Worm (Caenorhabditis elegans) whole organism, young adult: ENCODE measurements around the gene pqn-36.

Experiments used
- B0019.2 ChIP-seq: fragments of 200-800 bp; sonication (Bioruptor generic); conservative IDR thresholded peaks from 2 replicates; pipeline ENCODE4 v1.3.6; 2022; ENCODE audit warnings: missing genetic modification reagents, missing genetic modification characterization, missing compliant biosample characterization
- B0035.1 ChIP-seq: sonication (generic microtip); optimal IDR thresholded peaks from 2 replicates; lab custom pipeline; 2016; ENCODE audit warnings: missing genetic modification characterization, mild to moderate bottlenecking, missing compliant biosample characterization, missing genotype, missing genetic modification reagents
- B0336.3 ChIP-seq: fragments of 200-800 bp; sonication (Bioruptor generic); IDR thresholded peaks from 2 replicates; pipeline ENCODE4 v1.3.6; 2022; ENCODE audit warnings: missing genetic modification characterization, missing compliant biosample characterization
- C06A6.2 ChIP-seq: fragments of 200-800 bp; sonication (Bioruptor generic); conservative IDR thresholded peaks from 2 replicates; pipeline ENCODE4 v1.3.6; 2022; ENCODE audit warnings: missing genetic modification characterization, missing compliant biosample characterization
- C17E4.6 ChIP-seq: fragments of 200-800 bp; sonication (Bioruptor generic); IDR thresholded peaks from 2 replicates; pipeline ENCODE4 v1.3.6; 2022; ENCODE audit warnings: missing genetic modification reagents, missing genetic modification characterization, missing compliant biosample characterization
- F23B12.7 ChIP-seq: sonication (generic microtip); optimal IDR thresholded peaks from 2 replicates; lab custom pipeline; 2017; ENCODE audit warnings: missing genetic modification characterization, mild to moderate bottlenecking, missing compliant biosample characterization, antibody characterized with exemption, moderate library complexity; ENCODE audit not compliant: insufficient read depth
- F37B4.10 ChIP-seq: fragments of 200-800 bp; sonication (Bioruptor generic); IDR thresholded peaks from 2 replicates; pipeline ENCODE4 v1.3.6; 2022; ENCODE audit warnings: missing genetic modification characterization, missing compliant biosample characterization
- F39B2.1 ChIP-seq: fragments of 200-800 bp; sonication (Bioruptor generic); IDR thresholded peaks from 2 replicates; pipeline ENCODE4 v1.3.6; 2022; ENCODE audit warnings: missing genetic modification reagents, missing genetic modification characterization, missing compliant biosample characterization
- T26A5.8 ChIP-seq: sonication (generic microtip); optimal IDR thresholded peaks from 2 replicates; lab custom pipeline; 2016; ENCODE audit warnings: missing genetic modification characterization, missing compliant biosample characterization
- ama-1 ChIP-seq, 3 experiments: fragments of 150-350 bp in 1 of 3; sonication (generic microtip) in 2 of 3; optimal IDR thresholded peaks; 2 replicates each; lab custom pipeline; 2014 to 2018; ENCODE audit warnings: missing biosample characterization in 2 of 3, missing genetic modification characterization in 2 of 3, missing genetic modification reagents in 2 of 3
- aptf-3 ChIP-seq: fragments of 200-800 bp; sonication (Bioruptor generic); IDR thresholded peaks from 2 replicates; pipeline ENCODE4 v1.3.6; 2022; ENCODE audit warnings: missing genetic modification characterization, missing compliant biosample characterization
- attf-5 ChIP-seq: fragments of 200-800 bp; sonication (Bioruptor generic); optimal IDR thresholded peaks from 2 replicates; lab custom pipeline; 2018; ENCODE audit warnings: mild to moderate bottlenecking, missing genetic modification characterization, missing compliant biosample characterization
- cebp-1 ChIP-seq, 2 experiments: fragments of 200-800 bp in 1 of 2; sonication (Bioruptor generic) in 1 of 2; sonication (generic microtip) in 1 of 2; IDR thresholded peaks in 1 of 2; optimal IDR thresholded peaks in 1 of 2; 2 replicates each; pipeline versions ENCODE4 v1.3.6 to Lab custom; 2017 to 2022; ENCODE audit warnings: missing compliant biosample characterization in 2 of 2, missing genetic modification characterization in 2 of 2, mild to moderate bottlenecking in 1 of 2, missing genetic modification reagents in 1 of 2, moderate library complexity in 1 of 2
- cebp-2 ChIP-seq: fragments of 200-800 bp; sonication (Bioruptor generic); IDR thresholded peaks from 2 replicates; pipeline ENCODE4 v1.3.6; 2022; ENCODE audit warnings: missing genetic modification characterization, missing compliant biosample characterization
- die-1 ChIP-seq: sonication (generic microtip); optimal IDR thresholded peaks from 2 replicates; lab custom pipeline; 2016; ENCODE audit warnings: missing genotype, mild to moderate bottlenecking, missing genetic modification characterization, missing compliant biosample characterization
- dox-1 ChIP-seq: fragments of 200-800 bp; sonication (Bioruptor generic); IDR thresholded peaks from 2 replicates; pipeline ENCODE4 v1.3.6; 2022; ENCODE audit warnings: missing genetic modification reagents, missing genetic modification characterization, missing compliant biosample characterization
- dpff-1 ChIP-seq: sonication (generic microtip); optimal IDR thresholded peaks from 2 replicates; lab custom pipeline; 2017; ENCODE audit warnings: mild to moderate bottlenecking, missing genetic modification characterization, missing compliant biosample characterization
- egl-44 ChIP-seq: fragments of 200-800 bp; sonication (Bioruptor generic); IDR thresholded peaks from 2 replicates; pipeline ENCODE4 v1.3.6; 2022; ENCODE audit warnings: missing genetic modification reagents, missing genetic modification characterization, missing compliant biosample characterization
- egrh-3 ChIP-seq: fragments of 200-800 bp; sonication (Bioruptor generic); IDR thresholded peaks from 2 replicates; pipeline ENCODE4 v1.3.6; 2022; ENCODE audit warnings: missing genetic modification reagents, missing genetic modification characterization, missing compliant biosample characterization
- ekl-4 ChIP-seq: fragments of 200-800 bp; sonication (Bioruptor generic); IDR thresholded peaks from 2 replicates; pipeline ENCODE4 v1.3.6; 2022; ENCODE audit warnings: missing genetic modification reagents, missing genetic modification characterization, missing compliant biosample characterization
- him-1 ChIP-seq: sonication (generic microtip); optimal IDR thresholded peaks from 2 replicates; lab custom pipeline; 2016; ENCODE audit warnings: missing genotype, missing genetic modification reagents, missing genetic modification characterization, missing compliant biosample characterization
- hmg-1.2 ChIP-seq: fragments of 200-800 bp; sonication (Bioruptor generic); IDR thresholded peaks from 2 replicates; pipeline ENCODE4 v1.3.6; 2022; ENCODE audit warnings: missing genetic modification reagents, missing genetic modification characterization, missing compliant biosample characterization
- hmg-20 ChIP-seq: fragments of 200-800 bp; sonication (Bioruptor generic); IDR thresholded peaks from 2 replicates; pipeline ENCODE4 v1.3.6; 2022; ENCODE audit warnings: missing genetic modification reagents, missing genetic modification characterization, missing compliant biosample characterization
- let-607 ChIP-seq, 2 experiments: fragments of 200-800 bp in 1 of 2; sonication (Bioruptor generic) in 1 of 2; sonication (generic microtip) in 1 of 2; optimal IDR thresholded peaks; 2 replicates each; lab custom pipeline; 2016 to 2018; ENCODE audit warnings: mild to moderate bottlenecking in 2 of 2, missing compliant biosample characterization in 2 of 2, missing genetic modification characterization in 2 of 2, moderate library complexity in 2 of 2, missing genotype in 1 of 2
- lin-26 ChIP-seq: fragments of 200-800 bp; sonication (Bioruptor generic); IDR thresholded peaks from 2 replicates; pipeline ENCODE4 v1.3.6; 2022; ENCODE audit warnings: missing genetic modification reagents, missing genetic modification characterization, missing compliant biosample characterization
- lin-40 ChIP-seq: sonication (generic microtip); optimal IDR thresholded peaks from 2 replicates; lab custom pipeline; 2016; ENCODE audit warnings: missing genetic modification characterization, mild to moderate bottlenecking, missing compliant biosample characterization, missing genotype, missing genetic modification reagents
- lsy-27 ChIP-seq: sonication (generic microtip); optimal IDR thresholded peaks from 2 replicates; lab custom pipeline; 2017; ENCODE audit warnings: missing genetic modification characterization, mild to moderate bottlenecking, missing compliant biosample characterization, antibody characterized with exemption, missing genotype, borderline replicate concordance; ENCODE audit not compliant: insufficient read depth
- madf-6 ChIP-seq: fragments of 200-800 bp; sonication (Bioruptor generic); IDR thresholded peaks from 2 replicates; pipeline ENCODE4 v1.3.6; 2022; ENCODE audit warnings: missing genetic modification reagents, missing genetic modification characterization, missing compliant biosample characterization
- nfya-1 ChIP-seq: sonication (generic microtip); optimal IDR thresholded peaks from 2 replicates; lab custom pipeline; 2017; ENCODE audit warnings: antibody characterized with exemption, missing compliant biosample characterization, missing genetic modification characterization, borderline replicate concordance; ENCODE audit not compliant: insufficient read depth
- nhr-80 ChIP-seq: sonication (generic microtip); optimal IDR thresholded peaks from 2 replicates; lab custom pipeline; 2016; ENCODE audit warnings: missing genetic modification characterization, missing compliant biosample characterization
- nhr-90 ChIP-seq: sonication (generic microtip); optimal IDR thresholded peaks from 2 replicates; lab custom pipeline; 2016; ENCODE audit warnings: missing genotype, mild to moderate bottlenecking, missing genetic modification characterization, missing compliant biosample characterization
- pha-4 ChIP-seq: fragments of 150-350 bp; sonication (generic microtip); optimal IDR thresholded peaks from 2 replicates; lab custom pipeline; 2014; ENCODE audit warnings: missing biosample characterization, missing genetic modification reagents, missing genetic modification characterization
- snpc-3.4 ChIP-seq: sonication (generic microtip); optimal IDR thresholded peaks from 2 replicates; lab custom pipeline; 2017; ENCODE audit warnings: missing genetic modification characterization, mild to moderate bottlenecking, missing compliant biosample characterization, antibody characterized with exemption, moderate library complexity, missing genotype, missing genetic modification reagents
- somi-1 ChIP-seq: fragments of 200-800 bp; sonication (Bioruptor generic); optimal IDR thresholded peaks from 2 replicates; lab custom pipeline; 2018; ENCODE audit warnings: mild to moderate bottlenecking, missing genetic modification characterization, missing compliant biosample characterization
- sptf-2 ChIP-seq: fragments of 200-800 bp; sonication (Bioruptor generic); optimal IDR thresholded peaks from 2 replicates; lab custom pipeline; 2018; ENCODE audit warnings: mild to moderate bottlenecking, missing genetic modification characterization, missing compliant biosample characterization
- tlf-1 ChIP-seq: fragments of 200-800 bp; sonication (Bioruptor generic); optimal IDR thresholded peaks from 2 replicates; lab custom pipeline; 2018; ENCODE audit warnings: mild to moderate bottlenecking, missing genetic modification characterization, missing compliant biosample characterization
- xnd-1 ChIP-seq: sonication (generic microtip); optimal IDR thresholded peaks from 2 replicates; lab custom pipeline; 2016; ENCODE audit warnings: missing genotype, missing genetic modification reagents, missing genetic modification characterization, missing compliant biosample characterization
- ztf-26 ChIP-seq: sonication (generic microtip); optimal IDR thresholded peaks from 2 replicates; lab custom pipeline; 2017; ENCODE audit warnings: missing genetic modification characterization, missing compliant biosample characterization
- ztf-28 ChIP-seq: fragments of 200-800 bp; sonication (Bioruptor generic); IDR thresholded peaks from 2 replicates; pipeline ENCODE4 v1.3.6; 2022; ENCODE audit warnings: missing genetic modification reagents, missing genetic modification characterization, missing compliant biosample characterization
- ztf-6 ChIP-seq: fragments of 200-800 bp; sonication (Bioruptor generic); IDR thresholded peaks from 2 replicates; pipeline ENCODE4 v1.3.6; 2022; ENCODE audit warnings: missing genetic modification reagents, missing genetic modification characterization, missing compliant biosample characterization

pqn-36 gene

ce11 chrX:15382256-15382655, 33.0 kb downstream of the pqn-36 start:
- 0 out of 2 replicates have a peak, but pooled peaks have one; percentile 30 for TF ChIP-seq egrh-3 (GFP tag; lab: Robert Waterston, UW)
- TF ChIP-seq B0336.3 (GFP tag; lab: Robert Waterston, UW): no peak

ce11 chrX:15381486-15381885, 33.8 kb downstream of the pqn-36 start:
- TF ChIP-seq ekl-4 (GFP tag; lab: Robert Waterston, UW) (no peak), F23B12.7 (no peak), nhr-90 (tag; lab: Kevin White, UChicago) (no peak), B0019.2 (no peak), C17E4.6 (no peak), aptf-3 (no peak), egrh-3 (GFP tag; lab: Robert Waterston, UW) (no peak), him-1 (no peak), cebp-2 (no peak)
- TF ChIP-seq, all 124 proteins: peak for 0

- TF ChIP-seq lin-40 (tag; lab: Kevin White, UChicago) (no peak), lin-26 (GFP tag; lab: Robert Waterston, UW) (0 out of 2 replicates have a peak, but pooled peaks have one; percentile 29)
Measured at ce11 chrX:15380437-15380836, 34.9 kb downstream of the pqn-36 start.

ce11 chrX:15379882-15380281, 35.4 kb downstream of the pqn-36 start:
- TF ChIP-seq pha-4 (tag; lab: Kevin White, UChicago) (no peak), tlf-1 (GFP tag; lab: Kevin White, UChicago) (no peak), T26A5.8 (no peak), C06A6.2 (GFP tag; lab: Robert Waterston, UW) (no peak), let-607 (tag; optimal IDR thresholded peaks at IDR 0.05; lab: Kevin White, UChicago) (no peak), sptf-2 (GFP tag; lab: Kevin White, UChicago) (no peak), F39B2.1 (GFP tag; lab: Robert Waterston, UW) (no peak), egl-44 (GFP tag; lab: Robert Waterston, UW) (no peak), madf-6 (no peak), B0035.1 (no peak), ztf-26 (tag; lab: Kevin White, UChicago) (no peak), F37B4.10 (GFP tag; lab: Robert Waterston, UW) (no peak), nhr-80 (tag; lab: Kevin White, UChicago) (no peak), xnd-1 (no peak)

DNA sequence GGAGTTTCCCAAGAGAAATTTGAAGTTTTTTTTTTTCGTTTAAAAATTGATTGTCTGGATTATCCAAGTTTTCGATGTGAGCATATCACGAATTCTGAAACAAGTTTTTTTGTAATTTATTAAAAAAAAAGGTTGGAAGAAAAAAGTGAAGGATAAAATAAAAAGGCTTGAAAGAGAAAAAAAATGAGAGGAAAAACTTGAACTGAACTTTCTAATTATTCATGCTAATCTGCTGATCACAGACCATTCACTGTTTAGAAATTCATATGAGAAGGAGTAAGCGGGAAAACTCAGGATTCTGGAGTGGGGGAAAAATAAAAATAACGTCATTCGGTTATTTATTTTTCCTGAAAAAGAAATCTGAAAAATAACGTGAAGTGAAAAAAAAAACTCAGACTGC, 37.6 kb downstream of the pqn-36 start, which contains the start of gene svh-5:
TSS of gene svh-5 (minus strand) at position 101 of the 400 bp plus-strand sequence.
- no peak for TF ChIP-seq somi-1 (GFP tag; lab: Kevin White, UChicago)
- no peak for TF ChIP-seq ama-1 (optimal IDR thresholded peaks at IDR 0.05; lab: Kevin White, UChicago)
- TF ChIP-seq ama-1 (GFP tag; optimal IDR thresholded peaks at IDR 0.05; lab: Kevin White, UChicago): peak in 1 of 2 experiments; percentile 3

- TF ChIP-seq ztf-6 (no peak), hmg-20 (GFP tag; lab: Robert Waterston, UW) (no peak), nhr-80 (tag; lab: Kevin White, UChicago) (peak; percentile 69), aptf-3 (no peak), lsy-27 (tag; lab: Kevin White, UChicago) (no peak), die-1 (tag; lab: Kevin White, UChicago) (no peak), nhr-90 (tag; lab: Kevin White, UChicago) (no peak), hmg-1.2 (GFP tag; lab: Robert Waterston, UW) (peak; percentile 10; the same call in 1 of the 2 replicates), ztf-28 (GFP tag; lab: Robert Waterston, UW) (no peak), C06A6.2 (GFP tag; lab: Robert Waterston, UW) (no peak), dox-1 (peak; percentile 64; the same call in 1 of the 2 replicates), nfya-1 (tag; lab: Kevin White, UChicago) (no peak), dpff-1 (no peak), snpc-3.4 (no peak), attf-5 (GFP tag; lab: Kevin White, UChicago) (peak; percentile 50), cebp-1 (GFP tag; IDR thresholded peaks at IDR 0.05; lab: Robert Waterston, UW) (peak; percentile 9; the same call in 1 of the 2 replicates), cebp-1 (tag; optimal IDR thresholded peaks at IDR 0.05; lab: Kevin White, UChicago) (peak; percentile 47)
Measured at ce11 chrX:15376580-15376979, 38.7 kb downstream of the pqn-36 start.
